Fruit fly (Drosophila melanogaster) Kc167 (cell line): ENCODE results near the gene Polr3F.

Source experiments
- Myc ChIP-seq: fragments of >200 bp; optimal IDR thresholded peaks from 2 replicates; lab custom pipeline; 2017; ENCODE audit warnings: missing external identifiers
- Sin3A ChIP-seq: fragments of >200 bp; optimal IDR thresholded peaks from 2 replicates; lab custom pipeline; 2018; ENCODE audit warnings: missing external identifiers
- h ChIP-seq: fragments of >200 bp; optimal IDR thresholded peaks from 3 replicates; lab custom pipeline; 2018; ENCODE audit warnings: missing external identifiers
- insv ChIP-seq: fragments of >200 bp; optimal IDR thresholded peaks from 3 replicates; lab custom pipeline; 2018; ENCODE audit warnings: missing external identifiers
- psq ChIP-seq: fragments of >200 bp; optimal IDR thresholded peaks from 2 replicates; lab custom pipeline; 2017; ENCODE audit warnings: missing external identifiers
- ttk ChIP-seq: sonication (Bioruptor generic); optimal IDR thresholded peaks from 2 replicates; lab custom pipeline; 2017; ENCODE audit warnings: missing external identifiers

- TF ChIP-seq Sin3A (lab: Kevin White, UChicago) (no peak), psq (no peak), h (lab: Kevin White, UChicago) (no peak), Myc (lab: Kevin White, UChicago) (no peak), insv (lab: Kevin White, UChicago) (no peak), ttk (no peak)
These were observed 30.0 kb upstream of the Polr3F start for dm6 chr3R:22397068-22397700.
